Worm (Caenorhabditis elegans): ENCODE results near the gene dyf-18.

Gene dyf-18

DNA sequence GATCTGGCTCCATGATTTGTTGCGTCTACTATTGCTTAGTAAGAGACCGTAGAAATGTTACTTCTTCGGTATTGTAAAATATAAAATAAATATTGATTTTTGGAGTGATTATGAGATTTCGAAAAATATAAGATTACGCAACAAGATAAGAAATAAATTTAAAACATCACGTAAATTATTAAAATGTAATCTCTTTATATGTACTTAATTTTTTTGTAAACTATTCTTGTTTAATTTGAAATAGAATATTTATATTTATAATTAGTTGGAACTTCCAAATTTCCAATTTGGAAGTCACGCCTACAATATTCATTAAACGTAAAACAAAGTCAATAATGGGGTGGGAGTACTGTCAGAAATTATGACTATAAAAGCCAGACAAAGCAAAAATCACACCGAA, 32.5 kb upstream of the dyf-18 start, which contains the start of gene M117.4:
M117.4 (minus strand) TSS at position 101 of the 400 bp plus-strand sequence.
- TF ChIP-seq tag-97 (GFP tag; IDR thresholded peaks at IDR 0.05) (no peak), Y105C5A.15 (GFP tag; IDR thresholded peaks at IDR 0.05) (no peak), lin-29 (GFP tag; IDR thresholded peaks at IDR 0.05) (no peak), ceh-32 (tag; optimal IDR thresholded peaks at IDR 0.05; ENCODE audit: poor library complexity) (no peak), ceh-28 (tag; optimal IDR thresholded peaks at IDR 0.05) (no peak), fkh-10 (GFP tag; optimal IDR thresholded peaks at IDR 0.05) (no peak)

DNA sequence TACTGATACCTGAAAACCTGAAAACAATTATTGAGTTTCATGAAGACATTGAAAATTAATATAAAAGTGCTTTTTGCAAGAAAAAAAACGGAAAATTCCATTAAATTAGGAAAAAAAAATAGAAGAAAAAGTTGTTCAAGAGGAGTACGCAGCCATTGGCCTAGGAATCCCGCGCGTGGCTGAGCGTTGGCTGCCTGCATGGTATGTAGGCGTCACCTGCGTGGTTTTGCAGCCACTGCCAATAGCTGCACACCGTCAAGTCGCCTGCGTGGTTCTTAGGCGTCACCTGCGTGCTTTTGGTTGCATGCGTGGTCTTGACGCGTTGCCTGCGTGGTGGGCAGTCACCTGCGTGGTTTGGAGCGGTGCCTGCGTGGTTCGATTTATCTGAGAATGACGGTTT, 27.0 kb upstream of the dyf-18 start, which contains the start of gene M117.6:
M117.6 (minus strand) TSS at position 101 of the 400 bp plus-strand sequence.
- TF ChIP-seq set-16 (GFP tag; IDR thresholded peaks at IDR 0.05) = peak; percentile 53; the same call in 1 of the 2 replicates
- TF ChIP-seq snpc-1.2 (GFP tag; IDR thresholded peaks at IDR 0.05) = 0 out of 2 replicates have a peak, but pooled peaks have one; percentile 16

DNA sequence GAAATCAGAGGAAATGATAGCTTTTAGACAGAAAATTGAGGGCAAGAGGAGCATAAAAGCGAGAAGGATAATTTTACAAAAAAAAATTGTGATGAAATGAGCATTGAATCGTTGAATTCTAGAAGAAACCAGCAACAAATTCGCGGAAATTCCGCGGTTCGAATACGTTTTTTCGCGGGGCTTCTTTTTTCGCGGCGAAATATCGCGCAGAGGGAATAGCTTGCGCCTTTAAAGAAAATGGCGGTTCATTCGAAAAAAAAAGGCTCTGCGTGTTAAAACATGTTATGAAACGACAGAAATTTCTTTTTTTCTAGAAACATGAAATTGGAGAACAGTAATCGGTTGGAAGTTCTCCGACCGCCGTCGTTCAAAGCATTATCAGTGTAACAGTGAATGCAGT, 21.5 kb upstream of the dyf-18 start:
- no peak for TF ChIP-seq hif-1 (tag; optimal IDR thresholded peaks at IDR 0.05)
- peak; percentile 55 for TF ChIP-seq mes-2 (tag; optimal IDR thresholded peaks at IDR 0.05; ENCODE audit: poor library complexity, severe bottlenecking)
- peak in 1 of 2 experiments; percentile 56 for TF ChIP-seq lsy-2 (tag; optimal IDR thresholded peaks at IDR 0.05)
- peak; percentile 45 for TF ChIP-seq unc-130 (GFP tag; optimal IDR thresholded peaks at IDR 0.05)
- no peak for TF ChIP-seq duxl-1 (tag; optimal IDR thresholded peaks at IDR 0.05; ENCODE audit: poor library complexity)
- TF ChIP-seq daf-16 (GFP tag; optimal IDR thresholded peaks at IDR 0.05) = no peak
- TF ChIP-seq daf-16 (tag; optimal IDR thresholded peaks at IDR 0.05) = peak; percentile 22
- peak; percentile 87 for TF ChIP-seq dpl-1 (GFP tag; optimal IDR thresholded peaks at IDR 0.05)
- peak; percentile 33 for TF ChIP-seq aha-1 (tag)
- peak; percentile 34 for TF ChIP-seq hlh-30 (tag; optimal IDR thresholded peaks at IDR 0.05; ENCODE audit: insufficient read depth)
- no peak for TF ChIP-seq ceh-82 (tag; optimal IDR thresholded peaks at IDR 0.05)
- peak; percentile 49 for TF ChIP-seq nhr-6 (tag; optimal IDR thresholded peaks at IDR 0.05)

DNA sequence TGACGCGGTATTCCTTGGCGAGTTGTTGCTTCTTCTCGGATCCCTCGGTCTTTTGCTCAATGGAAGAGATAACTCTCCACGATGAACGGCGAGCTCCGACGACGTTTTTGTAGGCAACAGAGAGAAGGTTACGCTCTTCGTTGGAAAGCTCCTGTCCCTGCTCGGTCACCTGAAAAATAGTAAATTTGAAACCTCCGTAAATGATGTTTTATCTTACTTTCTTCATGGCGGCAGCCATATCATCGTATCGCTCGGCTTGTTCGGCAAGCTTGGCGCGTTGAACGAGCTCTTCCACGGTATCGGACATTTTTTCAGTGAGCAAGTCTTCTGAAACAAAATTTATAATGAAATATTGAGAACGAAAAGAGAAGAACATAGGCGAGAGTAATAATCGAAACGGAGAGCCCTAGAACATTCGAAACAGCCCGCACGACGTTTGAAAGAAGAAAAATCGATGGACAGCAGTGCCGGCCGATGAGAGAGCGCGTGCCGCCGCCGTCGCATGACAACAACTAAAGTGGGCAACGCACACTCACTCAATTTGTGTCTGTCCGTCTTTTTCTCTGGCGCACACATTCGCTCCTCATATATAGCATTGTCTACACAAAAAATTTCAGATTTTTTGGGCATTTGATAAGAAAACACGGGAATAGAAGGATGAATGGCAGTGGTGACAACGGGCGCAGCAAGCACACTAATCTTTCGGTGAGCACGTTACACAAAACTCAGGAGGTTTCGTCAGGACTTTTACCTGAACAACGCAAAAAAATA, 20.8 kb upstream of the dyf-18 start, which contains the start of the genes par-5 and M117.3:
par-5 (minus strand) TSS at position 334 of the 771 bp plus-strand sequence.
M117.3 (plus strand) TSS at position 616 of the 771 bp plus-strand sequence.
- TF ChIP-seq fos-1 (tag; optimal IDR thresholded peaks at IDR 0.05) (no peak), ceh-32 (tag; optimal IDR thresholded peaks at IDR 0.05; ENCODE audit: poor library complexity) (no peak), zfp-3 (GFP tag; conservative IDR thresholded peaks at IDR 0.05) (0 out of 2 replicates have a peak, but pooled peaks have one; percentile 38), lin-13 (GFP tag; optimal IDR thresholded peaks at IDR 0.05) (peak; percentile 51), daf-8 (GFP tag; IDR thresholded peaks at IDR 0.05) (no peak), unc-62 (GFP tag; optimal IDR thresholded peaks at IDR 0.05 in 1 of 2) (peak in 1 of 2 experiments; percentile 95), unc-62 (tag; optimal IDR thresholded peaks at IDR 0.05) (no peak), rbr-2 (tag; optimal IDR thresholded peaks at IDR 0.05) (peak; percentile 67), R02D3.7 (tag; optimal IDR thresholded peaks at IDR 0.05) (no peak), dpl-1 (GFP tag; optimal IDR thresholded peaks at IDR 0.05) (peak; percentile 62), zip-2 (tag; optimal IDR thresholded peaks at IDR 0.05) (no peak), hmg-1.1 (GFP tag; IDR thresholded peaks at IDR 0.05) (peak; percentile 81), spr-1 (tag; optimal IDR thresholded peaks at IDR 0.05) (no peak), arid-1 (GFP tag; conservative IDR thresholded peaks at IDR 0.05) (peak; percentile 11; the same call in 1 of the 2 replicates), ztf-11 (tag; optimal IDR thresholded peaks at IDR 0.05) (no peak), zag-1 (tag; optimal IDR thresholded peaks at IDR 0.05) (no peak), lin-38 (GFP tag; IDR thresholded peaks at IDR 0.05) (peak; percentile 60), hlh-11 (tag; optimal IDR thresholded peaks at IDR 0.05) (peak; percentile 92), saeg-2 (GFP tag; IDR thresholded peaks at IDR 0.05) (0 out of 2 replicates have a peak, but pooled peaks have one; percentile 43), tra-1 (GFP tag; IDR thresholded peaks at IDR 0.05) (no peak; the same call in 1 of the 2 replicates), ZK546.5 (tag; optimal IDR thresholded peaks at IDR 0.05) (no peak), lin-1 (GFP tag; IDR thresholded peaks at IDR 0.05) (peak; percentile 68), D1046.2 (GFP tag; IDR thresholded peaks at IDR 0.05) (no peak), Y48G9A.11 (GFP tag; IDR thresholded peaks at IDR 0.05) (no peak), nhr-48 (tag; optimal IDR thresholded peaks at IDR 0.05) (peak; percentile 48), duxl-1 (tag; optimal IDR thresholded peaks at IDR 0.05; ENCODE audit: poor library complexity) (no peak), ama-1 (optimal IDR thresholded peaks at IDR 0.05) (peak; percentile 51), F37D6.2 (tag; optimal IDR thresholded peaks at IDR 0.05) (peak; percentile 43)
